In the genomic region with DNA sequence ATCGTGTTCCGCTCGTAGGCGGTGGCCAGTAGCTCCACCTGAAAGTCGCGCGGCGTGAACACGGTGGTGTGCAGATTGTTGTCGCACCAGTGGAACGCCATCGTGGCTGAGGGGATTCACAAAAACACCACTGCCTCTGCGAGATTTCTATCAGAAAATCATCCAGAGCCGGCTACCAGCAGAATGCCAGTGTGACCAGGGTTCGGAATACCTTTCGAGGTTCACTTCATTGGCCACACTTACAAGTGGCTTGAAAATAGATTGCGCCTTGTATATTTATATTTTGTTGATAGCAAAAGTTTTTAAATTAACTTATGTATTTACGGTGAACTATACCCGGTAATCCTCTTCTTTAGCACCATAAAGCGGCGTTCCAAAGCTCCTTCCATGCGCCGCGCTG, we compare ENCODE assay signal across 2 fruit fly cellular contexts.
TF ChIP-seq lines count a peak whose summit lies in the region.

Dcr-1 (minus strand) TSS at position 162 of the 400 bp plus-strand sequence.
CG6985 (plus strand) TSS at position 221 of the 400 bp plus-strand sequence.

- no peak for TF ChIP-seq CTCF in whole organism, embryonic (GFP tag; optimal IDR thresholded peaks at IDR 0.05; lab: Kevin White, UChicago)

TF ChIP-seq in whole organism, embryonic, 481 proteins besides CTCF, POLR2A, EP300 and RAD21 (continues in another document):
- TF ChIP-seq CG8478 (optimal IDR thresholded peaks at IDR 0.05; lab: Kevin White, UChicago) (no peak), Sry-δ (GFP tag; optimal IDR thresholded peaks at IDR 0.05; lab: Kevin White, UChicago) (no peak), CG30431 (GFP tag; optimal IDR thresholded peaks at IDR 0.05; lab: Kevin White, UChicago) (no peak), chn (GFP tag; optimal IDR thresholded peaks at IDR 0.05; lab: Kevin White, UChicago) (no peak), lab (GFP tag; optimal IDR thresholded peaks at IDR 0.05; lab: Kevin White, UChicago) (no peak), unpg (GFP tag; optimal IDR thresholded peaks at IDR 0.05; lab: Kevin White, UChicago) (no peak), tio (GFP tag; optimal IDR thresholded peaks at IDR 0.05; lab: Kevin White, UChicago) (no peak), ham (GFP tag; IDR thresholded peaks at IDR 0.05; lab: Robert Waterston, UW) (no peak), CG15601 (tag; optimal IDR thresholded peaks at IDR 0.05; lab: Kevin White, UChicago) (no peak), CG11504 (tag; optimal IDR thresholded peaks at IDR 0.05; lab: Kevin White, UChicago) (no peak), CG10543 (GFP tag; optimal IDR thresholded peaks at IDR 0.05; lab: Kevin White, UChicago) (no peak), Med (GFP tag; lab: Kevin White, UChicago) (no peak), pfk (GFP tag; optimal IDR thresholded peaks at IDR 0.05; lab: Kevin White, UChicago) (no peak), Opbp (GFP tag; IDR thresholded peaks at IDR 0.05; lab: Robert Waterston, UW; ENCODE audit: partially characterized antibody) (0 out of 3 replicates have a peak, but pooled peaks have one; percentile 24), CG33557 (GFP tag; optimal IDR thresholded peaks at IDR 0.05; lab: Kevin White, UChicago) (no peak), chif (GFP tag; optimal IDR thresholded peaks at IDR 0.05; lab: Kevin White, UChicago) (no peak), Dip2 (GFP tag; IDR thresholded peaks at IDR 0.05; lab: Robert Waterston, UW) (no peak), crp (GFP tag; optimal IDR thresholded peaks at IDR 0.05; lab: Kevin White, UChicago) (no peak), CG7928 (GFP tag; optimal IDR thresholded peaks at IDR 0.05; lab: Kevin White, UChicago) (no peak), stwl (tag; optimal IDR thresholded peaks at IDR 0.05; lab: Kevin White, UChicago) (peak; percentile 40), Vsx1 (GFP tag; optimal IDR thresholded peaks at IDR 0.05; lab: Kevin White, UChicago) (no peak), CG31365 (tag; optimal IDR thresholded peaks at IDR 0.05; lab: Kevin White, UChicago) (no peak), Ssrp (tag; optimal IDR thresholded peaks at IDR 0.05; lab: Kevin White, UChicago) (no peak), croc (GFP tag; conservative IDR thresholded peaks at IDR 0.05; lab: Robert Waterston, UW) (no peak), dan (GFP tag; IDR thresholded peaks at IDR 0.05; lab: Robert Waterston, UW) (no peak), CG17385 (GFP tag; optimal IDR thresholded peaks at IDR 0.05; lab: Kevin White, UChicago) (no peak), CG6791 (GFP tag; IDR thresholded peaks at IDR 0.05; lab: Robert Waterston, UW; ENCODE audit: partially characterized antibody) (no peak), CG9797 (GFP tag; optimal IDR thresholded peaks at IDR 0.05; lab: Kevin White, UChicago) (peak; percentile 43), pnt (GFP tag; optimal IDR thresholded peaks at IDR 0.05; lab: Kevin White, UChicago) (no peak), sens (GFP tag; lab: Kevin White, UChicago) (no peak), BEAF-32 (GFP tag; optimal IDR thresholded peaks at IDR 0.05; lab: Kevin White, UChicago) (peak; percentile 19), gfzf (GFP tag; optimal IDR thresholded peaks at IDR 0.05; lab: Kevin White, UChicago) (peak; percentile 69), Atf-2 (GFP tag; optimal IDR thresholded peaks at IDR 0.05; lab: Kevin White, UChicago) (no peak), CG7271 (tag; optimal IDR thresholded peaks at IDR 0.05; lab: Kevin White, UChicago) (no peak), CG16863 (GFP tag; optimal IDR thresholded peaks at IDR 0.05; lab: Kevin White, UChicago) (no peak), danr (GFP tag; IDR thresholded peaks at IDR 0.05; lab: Robert Waterston, UW) (no peak), CG2712 (tag; optimal IDR thresholded peaks at IDR 0.05; lab: Kevin White, UChicago) (no peak), vvl (GFP tag; IDR thresholded peaks at IDR 0.05; lab: Robert Waterston, UW) (no peak), pum (GFP tag; optimal IDR thresholded peaks at IDR 0.05; lab: Kevin White, UChicago) (no peak), bbx (GFP tag; IDR thresholded peaks at IDR 0.05; lab: Robert Waterston, UW; ENCODE audit: partially characterized antibody) (no peak), slp2 (GFP tag; optimal IDR thresholded peaks at IDR 0.05; lab: Kevin White, UChicago) (no peak), Ets65A (GFP tag; lab: Kevin White, UChicago) (no peak), pb (GFP tag; optimal IDR thresholded peaks at IDR 0.05; lab: Kevin White, UChicago) (no peak), br (optimal IDR thresholded peaks at IDR 0.05; lab: Kevin White, UChicago) (no peak), usp (GFP tag; optimal IDR thresholded peaks at IDR 0.05; lab: Kevin White, UChicago) (no peak), CG32772 (GFP tag; IDR thresholded peaks at IDR 0.05; lab: Robert Waterston, UW) (no peak)

TF ChIP-seq in whole organism, wandering third instar larva, 38 proteins besides CTCF, POLR2A, EP300 and RAD21:
- TF ChIP-seq Myc (optimal IDR thresholded peaks at IDR 0.05; lab: Kevin White, UChicago) (no peak), dl (GFP tag; optimal IDR thresholded peaks at IDR 0.05; lab: Kevin White, UChicago; ENCODE audit: insufficient read depth in 1 of 2, partially characterized antibody in 2 of 2) (no peak), HLH106 (tag; optimal IDR thresholded peaks at IDR 0.05; lab: Kevin White, UChicago) (no peak), ey (GFP tag; optimal IDR thresholded peaks at IDR 0.05; lab: Kevin White, UChicago) (no peak), pan (optimal IDR thresholded peaks at IDR 0.05; lab: Kevin White, UChicago) (no peak), brk (GFP tag; optimal IDR thresholded peaks at IDR 0.05; lab: Kevin White, UChicago) (no peak), Rel (GFP tag; optimal IDR thresholded peaks at IDR 0.05; lab: Kevin White, UChicago) (no peak), Rel (tag; optimal IDR thresholded peaks at IDR 0.05; lab: Kevin White, UChicago) (peak; percentile 91)
